Worm (Caenorhabditis elegans) whole organism, late embryonic: ENCODE measurements around the gene ZK632.14.

ENCODE experiments used
- elt-2 ChIP-seq: sonication (generic microtip); optimal IDR thresholded peaks from 2 replicates; lab custom pipeline; 2016; ENCODE audit warnings: missing genetic modification reagents, missing genetic modification characterization, missing compliant biosample characterization
- fkh-10 ChIP-seq: fragments of 150-350 bp; optimal IDR thresholded peaks from 2 replicates; lab custom pipeline; 2014; ENCODE audit warnings: missing biosample characterization, missing genetic modification reagents, missing genetic modification characterization
- hlh-8 ChIP-seq: sonication (generic microtip); optimal IDR thresholded peaks from 2 replicates; lab custom pipeline; 2016; ENCODE audit warnings: missing genotype, missing genetic modification characterization, missing compliant biosample characterization
- sox-4 ChIP-seq: sonication (generic microtip); optimal IDR thresholded peaks from 2 replicates; lab custom pipeline; 2017; ENCODE audit warnings: mild to moderate bottlenecking, missing genetic modification characterization, inconsistent platforms, missing compliant biosample characterization
- unc-3 ChIP-seq, 2 experiments: fragments of 200-800 bp in 1 of 2; sonication (Bioruptor generic) in 1 of 2; sonication (generic microtip) in 1 of 2; conservative IDR thresholded peaks in 1 of 2; optimal IDR thresholded peaks in 1 of 2; 2 replicates each; pipeline versions ENCODE4 v1.3.6 to Lab custom; 2016 to 2022; ENCODE audit warnings: missing compliant biosample characterization in 2 of 2, missing genetic modification characterization in 2 of 2, missing genetic modification reagents in 1 of 2
- unc-55 ChIP-seq: sonication (generic microtip); optimal IDR thresholded peaks from 2 replicates; lab custom pipeline; 2017; ENCODE audit warnings: missing biosample characterization, missing genetic modification reagents, missing genetic modification characterization

- TF ChIP-seq unc-55 (GFP tag; lab: Kevin White, UChicago), result no peak
- TF ChIP-seq elt-2 (tag; lab: Kevin White, UChicago), result no peak
- TF ChIP-seq sox-4, result no peak
- no peak for TF ChIP-seq unc-3 (GFP tag; conservative IDR thresholded peaks at IDR 0.05; lab: Robert Waterston, UW)
- TF ChIP-seq unc-3 (tag; optimal IDR thresholded peaks at IDR 0.05; lab: Kevin White, UChicago), result no peak
- TF ChIP-seq hlh-8 (tag; lab: Kevin White, UChicago), result no peak
- no peak for TF ChIP-seq fkh-10
Measured at ce11 chrIII:9793592-9794417, 19.4 kb upstream of the ZK632.14 start, which contains the start of the genes R10E11.9 and mcm-6.
